Worm (Caenorhabditis elegans) whole organism, young adult: ENCODE results near the gene jnk-1.

Experiments
- B0035.1 ChIP-seq: sonication (generic microtip); optimal IDR thresholded peaks from 2 replicates; lab custom pipeline; 2016; ENCODE audit warnings: missing genetic modification characterization, mild to moderate bottlenecking, missing compliant biosample characterization, missing genotype, missing genetic modification reagents
- K11D2.4 ChIP-seq: fragments of 200-800 bp; sonication (Bioruptor generic); IDR thresholded peaks from 2 replicates; pipeline ENCODE4 v1.3.6; 2022; ENCODE audit warnings: missing genetic modification reagents, missing genetic modification characterization, missing compliant biosample characterization
- athp-1 ChIP-seq: sonication (generic microtip); optimal IDR thresholded peaks from 2 replicates; lab custom pipeline; 2017; ENCODE audit warnings: mild to moderate bottlenecking, missing genetic modification characterization, missing compliant biosample characterization
- dpl-1 ChIP-seq: fragments of 150-350 bp; optimal IDR thresholded peaks from 2 replicates; lab custom pipeline; 2014; ENCODE audit warnings: missing biosample characterization, missing genetic modification reagents, missing genetic modification characterization
- egrh-3 ChIP-seq: fragments of 200-800 bp; sonication (Bioruptor generic); IDR thresholded peaks from 2 replicates; pipeline ENCODE4 v1.3.6; 2022; ENCODE audit warnings: missing genetic modification reagents, missing genetic modification characterization, missing compliant biosample characterization
- hmg-1.2 ChIP-seq: fragments of 200-800 bp; sonication (Bioruptor generic); IDR thresholded peaks from 2 replicates; pipeline ENCODE4 v1.3.6; 2022; ENCODE audit warnings: missing genetic modification reagents, missing genetic modification characterization, missing compliant biosample characterization
- snpc-4 ChIP-seq, 5 experiments: fragments of 150-350 bp in 1 of 5; sonication (generic microtip) in 4 of 5; optimal IDR thresholded peaks; 2 replicates each; lab custom pipeline; 2014 to 2018; ENCODE audit warnings: missing genetic modification characterization in 5 of 5, missing biosample characterization in 3 of 5, antibody characterized with exemption in 2 of 5, mild to moderate bottlenecking in 2 of 5, missing compliant biosample characterization in 2 of 5, missing genotype in 2 of 5, moderate library complexity in 2 of 5, missing genetic modification reagents in 1 of 5
- somi-1 ChIP-seq: fragments of 200-800 bp; sonication (Bioruptor generic); optimal IDR thresholded peaks from 2 replicates; lab custom pipeline; 2018; ENCODE audit warnings: mild to moderate bottlenecking, missing genetic modification characterization, missing compliant biosample characterization
- zfh-2 ChIP-seq: fragments of 200-800 bp; sonication (Bioruptor generic); conservative IDR thresholded peaks from 2 replicates; pipeline ENCODE4 v1.3.6; 2022; ENCODE audit warnings: missing genetic modification reagents, missing genetic modification characterization, missing compliant biosample characterization
- zim-3 ChIP-seq: sonication (generic microtip); optimal IDR thresholded peaks from 2 replicates; lab custom pipeline; 2017; ENCODE audit warnings: mild to moderate bottlenecking, missing genetic modification characterization, moderate library complexity, missing compliant biosample characterization
- ztf-28 ChIP-seq: fragments of 200-800 bp; sonication (Bioruptor generic); IDR thresholded peaks from 2 replicates; pipeline ENCODE4 v1.3.6; 2022; ENCODE audit warnings: missing genetic modification reagents, missing genetic modification characterization, missing compliant biosample characterization

jnk-1 gene

ce11 chrIV:7012731-7013445 is 55.4 kb downstream of the jnk-1 start:
- TF ChIP-seq somi-1 (GFP tag; lab: Kevin White, UChicago), result no peak
- no peak for TF ChIP-seq dpl-1 (GFP tag; lab: Kevin White, UChicago)
- no peak for TF ChIP-seq K11D2.4
- TF ChIP-seq ztf-28, result no peak
- peak; percentile 79 for TF ChIP-seq zfh-2 (GFP tag; lab: Robert Waterston, UW)
- no peak for TF ChIP-seq B0035.1 (tag; lab: Kevin White, UChicago)
- no peak for TF ChIP-seq snpc-4 (GFP tag; optimal IDR thresholded peaks at IDR 0.05; lab: Kevin White, UChicago)
- peak in 1 of 4 experiments; percentile 5 for TF ChIP-seq snpc-4 (tag; optimal IDR thresholded peaks at IDR 0.05; lab: Kevin White, UChicago)
- no peak for TF ChIP-seq athp-1
- no peak for TF ChIP-seq hmg-1.2 (GFP tag; lab: Robert Waterston, UW)
- peak; percentile 41; the same call in 1 of the 2 replicates for TF ChIP-seq egrh-3
- TF ChIP-seq zim-3, result no peak
